Worm (Caenorhabditis elegans) whole organism, early embryonic: ENCODE measurements around the gene ndus-8.

ENCODE experiments used
- B0310.2 ChIP-seq: sonication (generic microtip); optimal IDR thresholded peaks from 2 replicates; lab custom pipeline; 2016; ENCODE audit warnings: mild to moderate bottlenecking, missing genetic modification characterization, missing compliant biosample characterization
- F13C5.2 ChIP-seq: sonication (generic microtip); optimal IDR thresholded peaks from 2 replicates; lab custom pipeline; 2017; ENCODE audit warnings: mild to moderate bottlenecking, missing genetic modification characterization, inconsistent platforms, missing compliant biosample characterization
- aly-1 ChIP-seq: sonication (generic microtip); optimal IDR thresholded peaks from 2 replicates; lab custom pipeline; 2016; ENCODE audit warnings: missing genetic modification characterization, missing compliant biosample characterization
- ama-1 ChIP-seq: fragments of 150-350 bp; optimal IDR thresholded peaks from 2 replicates; lab custom pipeline; 2014
- ceh-13 ChIP-seq: fragments of 200-800 bp; sonication (Bioruptor generic); optimal IDR thresholded peaks from 2 replicates; lab custom pipeline; 2018; ENCODE audit warnings: mild to moderate bottlenecking, missing genetic modification characterization, missing compliant biosample characterization
- ceh-36 ChIP-seq: sonication (generic microtip); optimal IDR thresholded peaks from 2 replicates; lab custom pipeline; 2016; ENCODE audit warnings: missing genetic modification characterization, inconsistent platforms, missing compliant biosample characterization
- ets-7 ChIP-seq: sonication (generic microtip); optimal IDR thresholded peaks from 2 replicates; lab custom pipeline; 2016; ENCODE audit warnings: missing genotype, missing genetic modification characterization, missing compliant biosample characterization
- flt-1 ChIP-seq: fragments of 200-800 bp; sonication (Bioruptor generic); IDR thresholded peaks from 2 replicates; pipeline ENCODE4 v1.3.6; 2022; ENCODE audit warnings: missing genetic modification characterization, missing compliant biosample characterization
- hmbx-1 ChIP-seq: sonication (generic microtip); optimal IDR thresholded peaks from 2 replicates; lab custom pipeline; 2016; ENCODE audit warnings: mild to moderate bottlenecking, missing genetic modification characterization, missing compliant biosample characterization
- hmg-4 ChIP-seq: fragments of 200-800 bp; sonication (Bioruptor generic); optimal IDR thresholded peaks from 2 replicates; lab custom pipeline; 2018; ENCODE audit warnings: mild to moderate bottlenecking, missing genetic modification characterization, missing compliant biosample characterization
- hnd-1 ChIP-seq: sonication (generic microtip); optimal IDR thresholded peaks from 2 replicates; lab custom pipeline; 2016; ENCODE audit warnings: missing genetic modification characterization, missing compliant biosample characterization
- pes-1 ChIP-seq: fragments of 200-800 bp; sonication (Bioruptor generic); IDR thresholded peaks from 2 replicates; pipeline ENCODE4 v1.3.6; 2022; ENCODE audit warnings: missing genetic modification reagents, missing genetic modification characterization, missing compliant biosample characterization
- scrt-1 ChIP-seq: fragments of 200-800 bp; sonication (Bioruptor generic); IDR thresholded peaks from 2 replicates; pipeline ENCODE4 v1.3.6; 2022; ENCODE audit warnings: missing genetic modification characterization, missing compliant biosample characterization
- sea-1 ChIP-seq: fragments of 200-800 bp; sonication (Bioruptor generic); conservative IDR thresholded peaks from 2 replicates; pipeline ENCODE4 v1.3.6; 2022; ENCODE audit warnings: missing genetic modification characterization, missing compliant biosample characterization
- tbx-11 ChIP-seq: fragments of 200-800 bp; sonication (Bioruptor generic); IDR thresholded peaks from 2 replicates; pipeline ENCODE4 v1.3.6; 2022; ENCODE audit warnings: missing genetic modification characterization, missing compliant biosample characterization
- tbx-37 ChIP-seq: fragments of 200-800 bp; sonication (Bioruptor generic); conservative IDR thresholded peaks from 2 replicates; pipeline ENCODE4 v1.3.6; 2022; ENCODE audit warnings: missing genetic modification reagents, missing genetic modification characterization, missing compliant biosample characterization
- tra-4 ChIP-seq: sonication (generic microtip); optimal IDR thresholded peaks from 2 replicates; lab custom pipeline; 2017; ENCODE audit warnings: missing genetic modification characterization, missing compliant biosample characterization

Gene ndus-8

ce11 chrIII:7242988-7243387 lies 9.0 kb upstream of the ndus-8 start, which contains the start of gene osm-10:
TSS of gene osm-10 (plus strand) at chrIII:7243280.
- TF ChIP-seq hmbx-1 (tag; lab: Kevin White, UChicago), result no peak
- TF ChIP-seq tra-4, result no peak
- TF ChIP-seq hmg-4 (GFP tag; lab: Kevin White, UChicago), result no peak
- TF ChIP-seq scrt-1 (GFP tag; lab: Robert Waterston, UW), result no peak
- TF ChIP-seq ceh-36, result no peak
- TF ChIP-seq ets-7 (tag; lab: Kevin White, UChicago), result no peak
- no peak for TF ChIP-seq sea-1 (GFP tag; lab: Robert Waterston, UW)
- no peak for TF ChIP-seq flt-1 (GFP tag; lab: Robert Waterston, UW)
- no peak for TF ChIP-seq B0310.2 (tag; lab: Kevin White, UChicago)
- no peak for TF ChIP-seq aly-1

ce11 chrIII:7241065-7241464 lies 7.1 kb upstream of the ndus-8 start, which contains the start of gene ztf-31:
TSS of gene ztf-31 (plus strand) at chrIII:7241365.
- TF ChIP-seq ceh-36 (no peak), hmbx-1 (tag; lab: Kevin White, UChicago) (no peak), sea-1 (GFP tag; lab: Robert Waterston, UW) (no peak), hnd-1 (tag; lab: Kevin White, UChicago) (no peak), ceh-13 (no peak), tra-4 (no peak), tbx-37 (no peak)

ce11 chrIII:7239416-7239815 lies 5.4 kb upstream of the ndus-8 start:
- TF ChIP-seq B0310.2 (tag; lab: Kevin White, UChicago), result no peak
- no peak for TF ChIP-seq aly-1
- no peak for TF ChIP-seq hmbx-1 (tag; lab: Kevin White, UChicago)

ce11 chrIII:7238727-7239126 lies 4.7 kb upstream of the ndus-8 start, which contains the start of gene pars-1:
TSS of gene pars-1 (plus strand) at chrIII:7239027.
- TF ChIP-seq tbx-37 (no peak), scrt-1 (GFP tag; lab: Robert Waterston, UW) (no peak), ceh-36 (no peak), aly-1 (no peak), F13C5.2 (tag; lab: Kevin White, UChicago) (no peak), sea-1 (GFP tag; lab: Robert Waterston, UW) (no peak), flt-1 (GFP tag; lab: Robert Waterston, UW) (no peak), ceh-13 (no peak), hnd-1 (tag; lab: Kevin White, UChicago) (no peak), B0310.2 (tag; lab: Kevin White, UChicago) (no peak), ets-7 (tag; lab: Kevin White, UChicago) (no peak), tbx-11 (GFP tag; lab: Robert Waterston, UW) (no peak), hmbx-1 (tag; lab: Kevin White, UChicago) (no peak), hmg-4 (GFP tag; lab: Kevin White, UChicago) (no peak), pes-1 (GFP tag; lab: Robert Waterston, UW) (no peak), tra-4 (no peak), ama-1 (no peak)

ce11 chrIII:7232782-7233181 lies 1.2 kb downstream of the ndus-8 start, which contains the start of gene adr-2:
TSS of gene adr-2 (minus strand) at chrIII:7232882.
- TF ChIP-seq tbx-37 (no peak), hnd-1 (tag; lab: Kevin White, UChicago) (no peak), F13C5.2 (tag; lab: Kevin White, UChicago) (no peak), tbx-11 (GFP tag; lab: Robert Waterston, UW) (no peak), scrt-1 (GFP tag; lab: Robert Waterston, UW) (no peak), pes-1 (GFP tag; lab: Robert Waterston, UW) (no peak), ceh-13 (no peak), ama-1 (no peak), sea-1 (GFP tag; lab: Robert Waterston, UW) (no peak), ets-7 (tag; lab: Kevin White, UChicago) (no peak), tra-4 (no peak), hmg-4 (GFP tag; lab: Kevin White, UChicago) (no peak), B0310.2 (tag; lab: Kevin White, UChicago) (no peak), aly-1 (no peak), flt-1 (GFP tag; lab: Robert Waterston, UW) (no peak), hmbx-1 (tag; lab: Kevin White, UChicago) (no peak), ceh-36 (no peak)

- TF ChIP-seq sea-1 (GFP tag; lab: Robert Waterston, UW), result no peak
- no peak for TF ChIP-seq scrt-1 (GFP tag; lab: Robert Waterston, UW)
- TF ChIP-seq hmg-4 (GFP tag; lab: Kevin White, UChicago), result no peak
- no peak for TF ChIP-seq tra-4
- no peak for TF ChIP-seq ceh-36
- TF ChIP-seq ets-7 (tag; lab: Kevin White, UChicago), result no peak
- no peak for TF ChIP-seq flt-1 (GFP tag; lab: Robert Waterston, UW)
- TF ChIP-seq tbx-11 (GFP tag; lab: Robert Waterston, UW), result no peak
- no peak for TF ChIP-seq ceh-13
- TF ChIP-seq hnd-1 (tag; lab: Kevin White, UChicago), result no peak
- TF ChIP-seq B0310.2 (tag; lab: Kevin White, UChicago), result no peak
- TF ChIP-seq aly-1, result no peak
- no peak for TF ChIP-seq ama-1
- no peak for TF ChIP-seq F13C5.2 (tag; lab: Kevin White, UChicago)
Measured at ce11 chrIII:7230841-7231240, 3.2 kb downstream of the ndus-8 start, which contains the start of gene R151.10. TSS of gene R151.10 (minus strand) at chrIII:7230941.

- no peak for TF ChIP-seq hnd-1 (tag; lab: Kevin White, UChicago)
- TF ChIP-seq hmbx-1 (tag; lab: Kevin White, UChicago), result no peak
- TF ChIP-seq aly-1, result no peak
- no peak for TF ChIP-seq scrt-1 (GFP tag; lab: Robert Waterston, UW)
- TF ChIP-seq pes-1 (GFP tag; lab: Robert Waterston, UW), result no peak
- TF ChIP-seq tbx-11 (GFP tag; lab: Robert Waterston, UW), result no peak
- TF ChIP-seq ceh-36, result no peak
- no peak for TF ChIP-seq sea-1 (GFP tag; lab: Robert Waterston, UW)
- TF ChIP-seq flt-1 (GFP tag; lab: Robert Waterston, UW), result no peak
- TF ChIP-seq ets-7 (tag; lab: Kevin White, UChicago), result no peak
- no peak for TF ChIP-seq tbx-37
- no peak for TF ChIP-seq hmg-4 (GFP tag; lab: Kevin White, UChicago)
- TF ChIP-seq B0310.2 (tag; lab: Kevin White, UChicago), result no peak
- no peak for TF ChIP-seq ama-1
- TF ChIP-seq F13C5.2 (tag; lab: Kevin White, UChicago), result no peak
- TF ChIP-seq tra-4, result no peak
- no peak for TF ChIP-seq ceh-13
Measured at ce11 chrIII:7229687-7230086, 4.3 kb downstream of the ndus-8 start, which contains the start of gene R151.8. TSS of gene R151.8 (minus strand) at chrIII:7229787.
